Worm (Caenorhabditis elegans): ENCODE results near the gene F07A11.5.

DNA sequence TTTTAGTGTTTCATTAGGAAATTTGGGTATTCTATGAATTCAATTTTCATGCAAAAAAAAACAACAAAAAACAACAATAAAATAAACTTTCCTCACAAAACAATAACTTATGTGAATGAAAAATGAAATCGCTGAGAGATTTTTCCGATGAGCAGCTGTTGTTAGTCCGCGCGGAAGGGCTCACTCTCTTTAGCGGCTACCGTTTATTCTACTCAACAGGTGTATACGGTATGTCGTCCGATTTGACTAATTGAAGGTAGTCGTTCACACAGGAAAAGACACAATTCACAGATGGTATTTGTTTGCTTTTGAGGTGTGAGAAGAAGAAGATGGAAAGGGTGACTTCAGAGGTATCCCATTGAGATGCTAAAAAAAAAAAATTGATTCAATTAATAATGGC lies 43.4 kb upstream of the F07A11.5 start:
- TF ChIP-seq tab-1 (GFP tag; IDR thresholded peaks at IDR 0.05) (no peak), cog-1 (tag; optimal IDR thresholded peaks at IDR 0.05) (no peak)
